Fruit fly (Drosophila melanogaster) whole organism, embryonic: ENCODE data around the gene CG31717.

ENCODE experiments used
- Atf3 ChIP-seq: fragments of 200-800 bp; sonication (Bioruptor generic); optimal IDR thresholded peaks from 3 replicates; lab custom pipeline; 2016; ENCODE audit warnings: missing biosample characterization, missing genetic modification characterization
- z ChIP-seq: fragments of 200-800 bp; sonication (Bioruptor generic); IDR thresholded peaks from 3 replicates; pipeline ENCODE4 v1.3.6; 2022; ENCODE audit warnings: missing biosample characterization, missing genetic modification characterization

- TF ChIP-seq Atf3: no peak
- TF ChIP-seq z (GFP tag; lab: Robert Waterston, UW): no peak
Observed at dm6 chr2L:10232827-10233226, 17.7 kb upstream of the CG31717 start.
